Fruit fly (Drosophila melanogaster) S2 (cell line): ENCODE measurements around the gene CG9928.

Source experiments
- CG8478 ChIP-seq: fragments of >200 bp; optimal IDR thresholded peaks from 2 replicates; lab custom pipeline; 2018
- CTCF ChIP-seq, 2 experiments: fragments of >200 bp; optimal IDR thresholded peaks; 2 replicates each; lab custom pipeline; 2018

DNA sequence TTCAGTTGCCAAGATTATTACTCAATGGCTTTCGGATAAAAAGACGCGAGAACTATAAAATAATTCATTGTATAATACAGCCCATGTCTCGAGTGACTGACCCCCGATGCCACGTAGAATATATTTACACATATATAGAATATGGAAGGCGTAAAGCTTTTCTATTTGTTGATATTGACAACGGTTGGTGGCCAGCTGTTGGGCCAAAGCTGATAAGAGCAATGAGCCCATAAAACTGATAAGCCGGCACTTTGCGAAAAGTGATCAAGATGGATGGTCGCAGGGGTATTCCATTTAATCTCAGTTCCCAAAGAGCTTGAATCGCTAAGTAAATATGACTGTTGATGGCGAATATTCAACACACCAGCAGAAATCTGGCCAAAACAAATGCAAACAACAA is 47.8 kb upstream of the CG9928 start:
- no peak for TF ChIP-seq CTCF (optimal IDR thresholded peaks at IDR 0.05; lab: Kevin White, UChicago)
- no peak for TF ChIP-seq CG8478 (lab: Kevin White, UChicago)
